Fruit fly (Drosophila melanogaster) whole organism, embryonic: ENCODE data around the gene CG7728.

Source experiments
- B-H1 ChIP-seq: fragments of 200-800 bp; sonication (Bioruptor generic); IDR thresholded peaks from 3 replicates; pipeline ENCODE4 v1.3.6; 2022; ENCODE audit warnings: missing biosample characterization, missing genetic modification characterization
- CG10209 ChIP-seq: fragments of 200-800 bp; sonication (Bioruptor generic); optimal IDR thresholded peaks from 3 replicates; lab custom pipeline; 2017; ENCODE audit warnings: missing biosample characterization, mild to moderate bottlenecking, missing genetic modification characterization, missing genetic modification reagents
- CG1024 ChIP-seq: fragments of 200-800 bp; sonication (Bioruptor generic); IDR thresholded peaks from 2 replicates; pipeline ENCODE4 v1.3.6; 2022; ENCODE audit warnings: missing biosample characterization, missing genetic modification characterization
- CG12236 ChIP-seq: fragments of 200-800 bp; sonication (Bioruptor generic); optimal IDR thresholded peaks from 2 replicates; lab custom pipeline; 2016; ENCODE audit warnings: missing biosample characterization, missing genetic modification characterization
- CG12769 ChIP-seq: fragments of 200-800 bp; sonication (Bioruptor generic); optimal IDR thresholded peaks from 2 replicates; lab custom pipeline; 2019; ENCODE audit warnings: missing biosample characterization, mild to moderate bottlenecking, missing genetic modification characterization, moderate library complexity
- CG14050 ChIP-seq: fragments of 200-800 bp; sonication (Bioruptor generic); IDR thresholded peaks from 3 replicates; pipeline ENCODE4 v1.3.6; 2022; ENCODE audit warnings: missing biosample characterization, missing genetic modification characterization
- CG15269 ChIP-seq: fragments of 200-800 bp; sonication (Bioruptor generic); optimal IDR thresholded peaks from 2 replicates; lab custom pipeline; 2018; ENCODE audit warnings: missing biosample characterization, mild to moderate bottlenecking, missing genetic modification characterization, moderate library complexity
- CG15479 ChIP-seq: fragments of 200-800 bp; sonication (Bioruptor generic); optimal IDR thresholded peaks from 3 replicates; lab custom pipeline; 2019; ENCODE audit warnings: missing biosample characterization, mild to moderate bottlenecking, missing genetic modification characterization, moderate library complexity
- CG17912 ChIP-seq: fragments of 200-800 bp; sonication (Bioruptor generic); optimal IDR thresholded peaks from 2 replicates; lab custom pipeline; 2018; ENCODE audit warnings: missing biosample characterization, mild to moderate bottlenecking, missing genetic modification characterization
- CG1792 ChIP-seq: fragments of 200-800 bp; sonication (Bioruptor generic); optimal IDR thresholded peaks from 2 replicates; lab custom pipeline; 2016; ENCODE audit warnings: missing biosample characterization, missing genetic modification characterization
- CG18011 ChIP-seq: fragments of 200-800 bp; sonication (Bioruptor generic); optimal IDR thresholded peaks from 2 replicates; lab custom pipeline; 2017; ENCODE audit warnings: missing biosample characterization, missing genetic modification characterization, mild to moderate bottlenecking, moderate library complexity, missing genotype
- CG2129 ChIP-seq: fragments of 200-800 bp; sonication (Bioruptor generic); IDR thresholded peaks from 2 replicates; pipeline ENCODE4 v1.3.6; 2022; ENCODE audit warnings: missing biosample characterization, missing genetic modification characterization; ENCODE audit not compliant: partially characterized antibody
- CG32532 ChIP-seq: fragments of 200-800 bp; sonication (Bioruptor generic); IDR thresholded peaks from 2 replicates; pipeline ENCODE4 v1.3.6; 2022; ENCODE audit warnings: missing biosample characterization, missing genetic modification characterization
- CG42726 ChIP-seq: fragments of 200-800 bp; sonication (Bioruptor generic); IDR thresholded peaks from 2 replicates; pipeline ENCODE4 v1.3.6; 2022; ENCODE audit warnings: missing biosample characterization, missing genetic modification characterization; ENCODE audit not compliant: partially characterized antibody
- CG4404 ChIP-seq: fragments of 200-800 bp; sonication (Bioruptor generic); IDR thresholded peaks from 2 replicates; pipeline ENCODE4 v1.3.6; 2022; ENCODE audit warnings: missing biosample characterization, missing genetic modification characterization
- CG4854 ChIP-seq: fragments of 200-800 bp; sonication (Bioruptor generic); optimal IDR thresholded peaks from 2 replicates; lab custom pipeline; 2016; ENCODE audit warnings: missing biosample characterization, missing genetic modification characterization, inconsistent platforms
- CG5180 ChIP-seq: fragments of 200-800 bp; sonication (Bioruptor generic); optimal IDR thresholded peaks from 3 replicates; lab custom pipeline; 2017; ENCODE audit warnings: missing biosample characterization, missing genetic modification characterization, mild to moderate bottlenecking, moderate library complexity, missing genetic modification reagents
- CG5953 ChIP-seq: fragments of 200-800 bp; sonication (Bioruptor generic); IDR thresholded peaks from 2 replicates; pipeline ENCODE4 v1.3.6; 2022; ENCODE audit warnings: missing biosample characterization, missing genetic modification characterization
- CG6683 ChIP-seq: fragments of 200-800 bp; sonication (Bioruptor generic); optimal IDR thresholded peaks from 2 replicates; lab custom pipeline; 2017; ENCODE audit warnings: missing biosample characterization, mild to moderate bottlenecking, missing genetic modification characterization, missing genetic modification reagents
- CG6765 ChIP-seq: fragments of 200-800 bp; sonication (Bioruptor generic); optimal IDR thresholded peaks from 3 replicates; lab custom pipeline; 2017; ENCODE audit warnings: missing biosample characterization, mild to moderate bottlenecking, missing genetic modification characterization
- CG6813 ChIP-seq: fragments of 200-800 bp; sonication (Bioruptor generic); optimal IDR thresholded peaks from 2 replicates; lab custom pipeline; 2017; ENCODE audit warnings: missing biosample characterization, missing genetic modification characterization, mild to moderate bottlenecking, moderate library complexity, missing genetic modification reagents
- CG8924 ChIP-seq: fragments of 200-800 bp; optimal IDR thresholded peaks from 3 replicates; lab custom pipeline; 2019; ENCODE audit warnings: missing biosample characterization, mild to moderate bottlenecking, missing genetic modification characterization, moderate library complexity
- Dbx ChIP-seq: fragments of 200-800 bp; sonication (Bioruptor generic); IDR thresholded peaks from 3 replicates; pipeline ENCODE4 v1.3.6; 2022; ENCODE audit warnings: missing biosample characterization, missing genetic modification characterization
- H2.0 ChIP-seq: fragments of 200-800 bp; sonication (Bioruptor generic); IDR thresholded peaks from 2 replicates; pipeline ENCODE4 v1.3.6; 2022; ENCODE audit warnings: missing biosample characterization, missing genetic modification characterization
- Hey ChIP-seq: fragments of 200-800 bp; sonication (Bioruptor generic); optimal IDR thresholded peaks from 3 replicates; lab custom pipeline; 2018; ENCODE audit warnings: missing biosample characterization, mild to moderate bottlenecking, missing genetic modification characterization
- Hr51 ChIP-seq, 2 experiments: fragments of 200-800 bp; sonication (Bioruptor generic); optimal IDR thresholded peaks; 2 replicates in 1 of 2; 3 replicates in 1 of 2; lab custom pipeline; 2016 to 2018; ENCODE audit warnings: missing biosample characterization in 2 of 2, missing genetic modification characterization in 2 of 2, mild to moderate bottlenecking in 1 of 2, moderate library complexity in 1 of 2
- Hr78 ChIP-seq, 2 experiments: fragments of 200-800 bp in 1 of 2; fragments of >200 bp in 1 of 2; sonication (Bioruptor generic) in 1 of 2; optimal IDR thresholded peaks; 2 replicates each; lab custom pipeline; 2017 to 2019; ENCODE audit warnings: missing biosample characterization in 2 of 2, missing genetic modification characterization in 2 of 2, mild to moderate bottlenecking in 1 of 2, moderate library complexity in 1 of 2
- MBD-R2 ChIP-seq: fragments of 200-800 bp; sonication (Bioruptor generic); IDR thresholded peaks from 2 replicates; pipeline ENCODE4 v1.3.6; 2022; ENCODE audit warnings: missing biosample characterization, missing genetic modification characterization
- MTF-1 ChIP-seq: fragments of 200-800 bp; sonication (Bioruptor generic); optimal IDR thresholded peaks from 2 replicates; lab custom pipeline; 2018; ENCODE audit warnings: missing biosample characterization, mild to moderate bottlenecking, missing genetic modification characterization, borderline replicate concordance
- NK7.1 ChIP-seq: fragments of 200-800 bp; sonication (Bioruptor generic); optimal IDR thresholded peaks from 3 replicates; lab custom pipeline; 2016; ENCODE audit warnings: missing biosample characterization, missing genetic modification characterization
- Ptx1 ChIP-seq: fragments of 200-800 bp; sonication (Bioruptor generic); IDR thresholded peaks from 2 replicates; pipeline ENCODE4 v1.3.6; 2022; ENCODE audit warnings: missing biosample characterization, missing genetic modification characterization
- Rx ChIP-seq: fragments of 200-800 bp; sonication (Bioruptor generic); IDR thresholded peaks from 2 replicates; pipeline ENCODE4 v1.3.6; 2022; ENCODE audit warnings: missing biosample characterization, missing genetic modification characterization
- Side ChIP-seq: fragments of 200-800 bp; sonication (Bioruptor generic); optimal IDR thresholded peaks from 2 replicates; lab custom pipeline; 2016; ENCODE audit warnings: missing biosample characterization, missing genetic modification characterization
- Ssrp ChIP-seq: fragments of 200-800 bp; sonication (Bioruptor generic); optimal IDR thresholded peaks from 2 replicates; lab custom pipeline; 2018; ENCODE audit warnings: missing biosample characterization, mild to moderate bottlenecking, missing genetic modification characterization, moderate library complexity
- Vsx1 ChIP-seq: fragments of 200-800 bp; sonication (Bioruptor generic); optimal IDR thresholded peaks from 2 replicates; lab custom pipeline; 2017; ENCODE audit warnings: missing biosample characterization, mild to moderate bottlenecking, missing genetic modification characterization, missing genetic modification reagents
- ac ChIP-seq: fragments of 200-800 bp; sonication (Bioruptor generic); optimal IDR thresholded peaks from 3 replicates; lab custom pipeline; 2017; ENCODE audit warnings: missing biosample characterization, mild to moderate bottlenecking, missing genetic modification characterization
- chinmo ChIP-seq: fragments of 200-800 bp; sonication (Bioruptor generic); IDR thresholded peaks from 4 replicates; pipeline ENCODE4 v1.3.6; 2022; ENCODE audit warnings: missing biosample characterization, missing genetic modification characterization; ENCODE audit not compliant: partially characterized antibody
- eyg ChIP-seq: fragments of 200-800 bp; sonication (Bioruptor generic); optimal IDR thresholded peaks from 3 replicates; lab custom pipeline; 2016; ENCODE audit warnings: missing biosample characterization, missing genetic modification characterization
- fru ChIP-seq: fragments of >200 bp; optimal IDR thresholded peaks from 2 replicates; lab custom pipeline; 2017
- hb ChIP-seq: fragments of 200-800 bp; sonication (Bioruptor generic); IDR thresholded peaks from 3 replicates; pipeline ENCODE4 v1.3.6; 2022; ENCODE audit warnings: missing biosample characterization, missing genetic modification characterization; ENCODE audit not compliant: partially characterized antibody
- lmd ChIP-seq: fragments of 200-800 bp; sonication (Bioruptor generic); IDR thresholded peaks from 2 replicates; pipeline ENCODE4 v1.3.6; 2022; ENCODE audit warnings: missing biosample characterization, missing genetic modification characterization
- mirr ChIP-seq: fragments of 200-800 bp; sonication (Bioruptor generic); optimal IDR thresholded peaks from 3 replicates; lab custom pipeline; 2018; ENCODE audit warnings: missing biosample characterization, mild to moderate bottlenecking, missing genetic modification characterization
- nom ChIP-seq: fragments of 200-800 bp; sonication (Bioruptor generic); optimal IDR thresholded peaks from 2 replicates; lab custom pipeline; 2017; ENCODE audit warnings: missing biosample characterization, missing genetic modification characterization, mild to moderate bottlenecking, moderate library complexity, missing genetic modification reagents
- otp ChIP-seq: fragments of 200-800 bp; sonication (Bioruptor generic); IDR thresholded peaks from 3 replicates; pipeline ENCODE4, ENCODE4 v1.3.6; 2022; ENCODE audit warnings: missing biosample characterization, missing genetic modification characterization
- pfk ChIP-seq: fragments of 200-800 bp; sonication (Bioruptor generic); optimal IDR thresholded peaks from 2 replicates; lab custom pipeline; 2018; ENCODE audit warnings: missing biosample characterization, mild to moderate bottlenecking, missing genetic modification characterization, moderate library complexity
- ranshi ChIP-seq: fragments of 200-800 bp; sonication (Bioruptor generic); IDR thresholded peaks from 2 replicates; pipeline ENCODE4 v1.3.6; 2022; ENCODE audit warnings: missing biosample characterization, missing genetic modification characterization
- stc ChIP-seq: fragments of 200-800 bp; sonication (Bioruptor generic); IDR thresholded peaks from 2 replicates; pipeline ENCODE4 v1.3.6; 2022; ENCODE audit warnings: missing biosample characterization, missing genetic modification characterization
- unc-4 ChIP-seq: fragments of 200-800 bp; sonication (Bioruptor generic); IDR thresholded peaks from 2 replicates; pipeline ENCODE4 v1.3.6; 2022; ENCODE audit warnings: missing biosample characterization, missing genetic modification characterization; ENCODE audit not compliant: partially characterized antibody
- vvl ChIP-seq: fragments of 200-800 bp; sonication (Bioruptor generic); IDR thresholded peaks from 2 replicates; pipeline ENCODE4 v1.3.6; 2022; ENCODE audit warnings: missing biosample characterization, missing genetic modification characterization
- z ChIP-seq: fragments of 200-800 bp; sonication (Bioruptor generic); IDR thresholded peaks from 3 replicates; pipeline ENCODE4 v1.3.6; 2022; ENCODE audit warnings: missing biosample characterization, missing genetic modification characterization

CG7728 gene

dm6 chr3L:17001055-17001454 is 15.3 kb upstream of the CG7728 start (continued):
- TF ChIP-seq MBD-R2 (GFP tag; lab: Robert Waterston, UW), result no peak; the same call in 1 of the 2 replicates
- no peak for TF ChIP-seq fru (lab: Kevin White, UChicago)
- TF ChIP-seq CG6765 (GFP tag; lab: Kevin White, UChicago), result peak; percentile 32
- no peak for TF ChIP-seq Rx
- no peak for TF ChIP-seq CG15479
- 0 out of 2 replicates have a peak, but pooled peaks have one; percentile 11 for TF ChIP-seq stc (GFP tag; lab: Robert Waterston, UW)
- peak; percentile 35; the same call in 1 of the 2 replicates for TF ChIP-seq Ptx1 (GFP tag; lab: Robert Waterston, UW)
- no peak for TF ChIP-seq H2.0
- no peak for TF ChIP-seq CG4404 (GFP tag; lab: Robert Waterston, UW)
- no peak for TF ChIP-seq lmd (GFP tag; lab: Robert Waterston, UW)
- no peak for TF ChIP-seq CG42726 (GFP tag; lab: Robert Waterston, UW)
- TF ChIP-seq Vsx1 (GFP tag; lab: Kevin White, UChicago), result peak; percentile 88
- TF ChIP-seq eyg (GFP tag; lab: Kevin White, UChicago), result no peak
- no peak for TF ChIP-seq ranshi (GFP tag; lab: Robert Waterston, UW)
- TF ChIP-seq CG10209 (GFP tag; lab: Kevin White, UChicago), result no peak
- no peak for TF ChIP-seq vvl (GFP tag; lab: Robert Waterston, UW)
- TF ChIP-seq B-H1 (GFP tag; lab: Robert Waterston, UW), result no peak; the same call in 2 of the 3 replicates
- TF ChIP-seq CG12236, result no peak
- TF ChIP-seq CG2129 (GFP tag; lab: Robert Waterston, UW), result no peak
- TF ChIP-seq CG14050 (GFP tag; lab: Robert Waterston, UW), result peak; percentile 8; the same call in 1 of the 3 replicates
- TF ChIP-seq hb, result 0 out of 3 replicates have a peak, but pooled peaks have one; percentile 20
- TF ChIP-seq Dbx (GFP tag; lab: Robert Waterston, UW), result no peak
- peak; percentile 76 for TF ChIP-seq mirr (GFP tag; lab: Kevin White, UChicago)
- peak; percentile 45 for TF ChIP-seq CG15269 (tag; lab: Kevin White, UChicago)
- peak; percentile 12 for TF ChIP-seq nom
- TF ChIP-seq CG32532, result peak; percentile 53; the same call in 1 of the 2 replicates
- no peak for TF ChIP-seq CG18011 (GFP tag; lab: Kevin White, UChicago)
- TF ChIP-seq NK7.1, result no peak
- TF ChIP-seq CG17912, result no peak
- TF ChIP-seq pfk, result no peak
- no peak for TF ChIP-seq CG4854 (GFP tag; lab: Kevin White, UChicago)
- TF ChIP-seq MTF-1 (GFP tag; lab: Kevin White, UChicago), result no peak
- TF ChIP-seq otp, result no peak
- no peak for TF ChIP-seq CG6813 (GFP tag; lab: Kevin White, UChicago)
- no peak for TF ChIP-seq CG5180
- no peak for TF ChIP-seq Side (GFP tag; lab: Kevin White, UChicago)
- TF ChIP-seq z (GFP tag; lab: Robert Waterston, UW), result 0 out of 3 replicates have a peak, but pooled peaks have one; percentile 37
- no peak for TF ChIP-seq CG5953 (GFP tag; lab: Robert Waterston, UW)
- TF ChIP-seq CG1024, result no peak
- no peak for TF ChIP-seq CG8924 (tag; lab: Kevin White, UChicago)
- TF ChIP-seq CG12769 (tag; lab: Kevin White, UChicago), result peak; percentile 44
- TF ChIP-seq chinmo (GFP tag; lab: Robert Waterston, UW), result peak; percentile 73; the same call in 1 of the 4 replicates
- no peak for TF ChIP-seq unc-4 (GFP tag; lab: Robert Waterston, UW)
- no peak for TF ChIP-seq Hr78 (GFP tag; optimal IDR thresholded peaks at IDR 0.05; lab: Kevin White, UChicago)
- TF ChIP-seq ac (GFP tag; lab: Kevin White, UChicago), result no peak
- no peak for TF ChIP-seq CG1792
- TF ChIP-seq Hey (tag; lab: Kevin White, UChicago), result peak; percentile 20
- no peak for TF ChIP-seq Ssrp (tag; lab: Kevin White, UChicago)
- peak in 1 of 2 experiments; percentile 8 for TF ChIP-seq Hr51 (GFP tag; optimal IDR thresholded peaks at IDR 0.05; lab: Kevin White, UChicago)
- TF ChIP-seq CG6683, result no peak
